Fruit fly (Drosophila melanogaster): Measurements from ENCODE around the gene CG8086.

Gene CG8086

DNA sequence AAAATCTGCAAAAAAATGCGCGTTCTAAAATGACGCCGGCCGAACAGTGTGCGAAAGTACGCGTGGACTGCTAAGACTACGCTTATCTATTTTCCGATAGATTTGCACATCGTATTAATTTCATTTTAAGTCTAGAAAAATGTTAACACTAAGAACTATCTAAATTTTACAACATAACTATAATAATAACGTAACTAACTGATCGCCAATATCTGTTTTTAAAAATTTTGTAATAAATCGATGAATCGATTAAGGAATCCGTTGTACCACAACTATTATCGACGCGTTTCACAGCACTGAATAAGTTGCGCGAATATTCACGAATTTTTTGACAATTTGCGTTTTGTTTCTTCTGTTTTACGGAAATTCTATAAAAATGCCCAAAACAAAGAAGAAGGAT is 46.2 kb downstream of the CG8086 start, which contains the start of gene Ssb-c31a (continued):
- TF ChIP-seq Atf6 (GFP tag; IDR thresholded peaks at IDR 0.05) (peak; percentile 40; the same call in 1 of the 2 replicates), ken (GFP tag; IDR thresholded peaks at IDR 0.05) (no peak), disco-r (GFP tag; optimal IDR thresholded peaks at IDR 0.05) (no peak), CG8089 (GFP tag; optimal IDR thresholded peaks at IDR 0.05) (no peak), CG33213 (GFP tag; optimal IDR thresholded peaks at IDR 0.05) (peak; percentile 10), CG43689 (GFP tag; IDR thresholded peaks at IDR 0.05) (no peak), HmgZ (tag; optimal IDR thresholded peaks at IDR 0.05) (peak; percentile 78), CG3065 (GFP tag; optimal IDR thresholded peaks at IDR 0.05) (no peak), CG10209 (GFP tag; optimal IDR thresholded peaks at IDR 0.05) (peak; percentile 40), CG2875 (GFP tag; optimal IDR thresholded peaks at IDR 0.05) (no peak), CG7928 (GFP tag; optimal IDR thresholded peaks at IDR 0.05) (no peak), aop (GFP tag; IDR thresholded peaks at IDR 0.05) (no peak), Sin3A (optimal IDR thresholded peaks at IDR 0.05) (peak; percentile 76), bowl (GFP tag; IDR thresholded peaks at IDR 0.05) (no peak), CG8765 (GFP tag; IDR thresholded peaks at IDR 0.05) (no peak), Hey (tag; optimal IDR thresholded peaks at IDR 0.05) (no peak), gt (GFP tag; IDR thresholded peaks at IDR 0.05) (no peak), lilli (GFP tag; optimal IDR thresholded peaks at IDR 0.05) (peak; percentile 84), CG9609 (GFP tag; optimal IDR thresholded peaks at IDR 0.05) (peak; percentile 4), CG2202 (tag; optimal IDR thresholded peaks at IDR 0.05) (no peak), Ets65A (GFP tag) (no peak), bcd (GFP tag; optimal IDR thresholded peaks at IDR 0.05) (peak; percentile 55), oc (tag; optimal IDR thresholded peaks at IDR 0.05) (no peak), Awh (GFP tag; IDR thresholded peaks at IDR 0.05) (no peak), az2 (GFP tag; optimal IDR thresholded peaks at IDR 0.05) (peak; percentile 46), hkb (optimal IDR thresholded peaks at IDR 0.05) (no peak), hkb (GFP tag; IDR thresholded peaks at IDR 0.05) (0 out of 2 replicates have a peak, but pooled peaks have one; percentile 34), Dll (GFP tag; IDR thresholded peaks at IDR 0.05; ENCODE audit: partially characterized antibody) (peak; percentile 89), CG2199 (GFP tag; IDR thresholded peaks at IDR 0.05) (no peak), Gug (GFP tag; IDR thresholded peaks at IDR 0.05) (no peak), CG11696 (GFP tag; IDR thresholded peaks at IDR 0.05) (no peak), dpn (GFP tag; optimal IDR thresholded peaks at IDR 0.05) (peak; percentile 48 to 57), zfh2 (GFP tag; optimal IDR thresholded peaks at IDR 0.05) (peak; percentile 68), Spps (tag; optimal IDR thresholded peaks at IDR 0.05) (peak; percentile 13), caup (GFP tag; optimal IDR thresholded peaks at IDR 0.05; ENCODE audit: severe bottlenecking) (peak; percentile 47), vfl (GFP tag; optimal IDR thresholded peaks at IDR 0.05) (peak; percentile 70), CG1233 (GFP tag; optimal IDR thresholded peaks at IDR 0.05) (peak; percentile 31), E2f1 (GFP tag; IDR thresholded peaks at IDR 0.05) (no peak), corto (GFP tag; optimal IDR thresholded peaks at IDR 0.05) (no peak), ATbp (GFP tag; optimal IDR thresholded peaks at IDR 0.05) (no peak), CG15269 (tag; optimal IDR thresholded peaks at IDR 0.05) (peak; percentile 44), lola (GFP tag; optimal IDR thresholded peaks at IDR 0.05) (peak in 1 of 3 experiments; percentile 47), seq (GFP tag; IDR thresholded peaks at IDR 0.05) (no peak), H2.0 (GFP tag; IDR thresholded peaks at IDR 0.05) (no peak), scrt (GFP tag; optimal IDR thresholded peaks at IDR 0.05) (peak; percentile 6), Jarid2 (GFP tag; optimal IDR thresholded peaks at IDR 0.05) (no peak), CG1024 (GFP tag; IDR thresholded peaks at IDR 0.05) (no peak), CG15696 (tag; optimal IDR thresholded peaks at IDR 0.05) (peak; percentile 27), CG2116 (GFP tag; optimal IDR thresholded peaks at IDR 0.05) (peak; percentile 79), Poxn (GFP tag; IDR thresholded peaks at IDR 0.05) (no peak), Nf-YB (GFP tag; optimal IDR thresholded peaks at IDR 0.05) (no peak), Xbp1 (GFP tag; optimal IDR thresholded peaks at IDR 0.05) (peak; percentile 69)

Measured in whole organism, embryonic.